Worm (Caenorhabditis elegans) whole organism, mixed stage, embryonic: Measurements from ENCODE around the gene exc-7.

ENCODE experiments used
- blmp-1 ChIP-seq: fragments of 150-350 bp; optimal IDR thresholded peaks from 2 replicates; lab custom pipeline; 2014; ENCODE audit warnings: missing biosample characterization, missing genetic modification characterization
- cnd-1 ChIP-seq: fragments of 200-800 bp; sonication (Bioruptor generic); optimal IDR thresholded peaks from 2 replicates; lab custom pipeline; 2018; ENCODE audit warnings: mild to moderate bottlenecking, missing genetic modification characterization, missing compliant biosample characterization
- elt-3 ChIP-seq: fragments of 150-350 bp; optimal IDR thresholded peaks from 2 replicates; lab custom pipeline; 2014; ENCODE audit warnings: missing biosample characterization, missing genetic modification characterization
- ham-2 ChIP-seq: fragments of 200-800 bp; sonication (Bioruptor generic); optimal IDR thresholded peaks from 2 replicates; lab custom pipeline; 2018; ENCODE audit warnings: mild to moderate bottlenecking, missing genetic modification characterization, missing compliant biosample characterization
- lin-13 ChIP-seq: fragments of 150-350 bp; optimal IDR thresholded peaks from 2 replicates; lab custom pipeline; 2014; ENCODE audit warnings: missing biosample characterization, missing genetic modification characterization
- nhr-12 ChIP-seq: fragments of 150-350 bp; optimal IDR thresholded peaks from 2 replicates; lab custom pipeline; 2014; ENCODE audit warnings: missing biosample characterization, missing genetic modification characterization
- sem-2 ChIP-seq: fragments of 200-800 bp; sonication (Bioruptor generic); optimal IDR thresholded peaks from 2 replicates; lab custom pipeline; 2018; ENCODE audit warnings: mild to moderate bottlenecking, missing genetic modification characterization, missing compliant biosample characterization
- sptf-1 ChIP-seq: sonication (generic microtip); optimal IDR thresholded peaks from 2 replicates; lab custom pipeline; 2017; ENCODE audit warnings: mild to moderate bottlenecking, missing genetic modification characterization, moderate library complexity, missing compliant biosample characterization
- unc-62 ChIP-seq: fragments of 150-350 bp; optimal IDR thresholded peaks from 2 replicates; lab custom pipeline; 2014; ENCODE audit warnings: missing biosample characterization, missing genetic modification reagents, missing genetic modification characterization
- ztf-11 ChIP-seq: fragments of 150-350 bp; optimal IDR thresholded peaks from 2 replicates; lab custom pipeline; 2014; ENCODE audit warnings: missing biosample characterization, missing genetic modification characterization

DNA sequence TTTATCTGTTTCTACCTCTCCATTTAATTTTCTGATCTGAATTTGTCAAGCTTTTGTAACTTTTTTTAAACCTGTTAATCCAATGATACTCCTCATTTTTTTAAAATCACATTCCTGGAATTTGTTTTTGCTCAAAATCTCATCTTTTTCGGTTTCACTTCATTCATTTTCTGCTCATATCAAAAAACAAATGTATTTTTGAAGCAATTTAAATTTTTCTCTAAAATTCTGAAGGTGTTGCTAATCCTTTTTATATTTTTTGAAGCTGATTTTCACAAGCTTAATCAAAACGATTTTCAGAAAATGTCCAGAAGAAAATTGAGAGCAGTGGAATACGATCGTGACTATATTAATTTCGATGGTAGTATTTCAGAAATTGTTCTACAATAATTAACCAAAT is 19.2 kb downstream of the exc-7 start, which contains the start of gene E02H1.5:
- TF ChIP-seq sptf-1 (tag; lab: Kevin White, UChicago) (no peak), elt-3 (tag; lab: Kevin White, UChicago) (no peak), unc-62 (GFP tag; lab: Kevin White, UChicago) (no peak), ham-2 (GFP tag; lab: Kevin White, UChicago) (no peak), sem-2 (GFP tag; lab: Kevin White, UChicago) (no peak), cnd-1 (tag; lab: Kevin White, UChicago) (no peak), blmp-1 (tag; lab: Kevin White, UChicago) (no peak), nhr-12 (tag; lab: Kevin White, UChicago) (no peak), ztf-11 (no peak), lin-13 (tag; lab: Kevin White, UChicago) (no peak)
